Worm (Caenorhabditis elegans) whole organism, L4/young adult: ENCODE results near the gene T19D12.1.

Source experiments
- W03F9.2 ChIP-seq: fragments of 150-350 bp; optimal IDR thresholded peaks from 2 replicates; lab custom pipeline; 2014; ENCODE audit warnings: missing biosample characterization, missing genetic modification characterization
- dao-5 ChIP-seq: sonication (generic microtip); optimal IDR thresholded peaks from 2 replicates; lab custom pipeline; 2016; ENCODE audit warnings: missing genotype, missing genetic modification characterization, moderate library complexity, missing compliant biosample characterization
- him-1 ChIP-seq: sonication (generic microtip); optimal IDR thresholded peaks from 2 replicates; lab custom pipeline; 2016; ENCODE audit warnings: missing genotype, missing genetic modification reagents, missing genetic modification characterization, missing compliant biosample characterization

- TF ChIP-seq him-1, result no peak
- TF ChIP-seq dao-5 (tag; lab: Kevin White, UChicago), result no peak
- no peak for TF ChIP-seq W03F9.2 (tag; lab: Kevin White, UChicago)
These were observed 35.9 kb upstream of the T19D12.1 start, which contains the start of gene T19D12.4 for ce11 chrII:6630811-6631210.
